Fruit fly (Drosophila melanogaster) whole organism: ENCODE data around the gene srp.

Source experiments
- CG8478 ChIP-seq: fragments of >200 bp; optimal IDR thresholded peaks from 2 replicates; lab custom pipeline; 2018; ENCODE audit warnings: inconsistent platforms
- Dll ChIP-seq: fragments of >200 bp; optimal IDR thresholded peaks from 2 replicates; lab custom pipeline; 2017
- EcR ChIP-seq, 2 experiments: fragments of >200 bp; optimal IDR thresholded peaks; 2 replicates each; lab custom pipeline; 2017; ENCODE audit warnings: missing biosample characterization in 2 of 2, missing genetic modification characterization in 2 of 2, missing genetic modification reagents in 2 of 2
- pan ChIP-seq: fragments of >200 bp; optimal IDR thresholded peaks from 2 replicates; lab custom pipeline; 2017
- psq ChIP-seq: fragments of >200 bp; optimal IDR thresholded peaks from 2 replicates; lab custom pipeline; 2017
- usp ChIP-seq: fragments of >200 bp; optimal IDR thresholded peaks from 2 replicates; lab custom pipeline; 2017; ENCODE audit warnings: missing biosample characterization, missing genetic modification characterization, mixed read lengths

srp gene

DNA sequence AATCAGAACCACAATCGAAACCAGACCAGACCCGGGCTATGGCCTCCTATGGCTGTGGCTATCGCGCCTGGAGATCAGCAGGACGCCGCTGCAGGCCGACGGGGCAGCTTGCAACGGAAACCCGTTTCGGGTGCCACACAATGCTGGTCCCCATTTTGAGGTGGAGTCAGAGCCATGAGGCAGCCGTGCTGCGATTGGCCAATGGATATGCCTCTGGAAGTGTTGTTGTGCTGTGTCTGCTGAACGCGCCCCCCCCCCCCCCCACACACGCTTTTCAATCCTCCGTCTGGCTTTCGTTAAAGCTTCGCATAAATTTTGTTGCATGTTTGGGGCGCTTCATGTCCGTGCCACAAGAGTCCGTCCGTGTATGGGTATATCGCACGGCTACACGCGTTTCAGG, 38.2 kb downstream of the srp start:
- no peak for TF ChIP-seq Dll (lab: Kevin White, UChicago)
- no peak for TF ChIP-seq usp (GFP tag; lab: Kevin White, UChicago)
- no peak for TF ChIP-seq EcR (GFP tag; optimal IDR thresholded peaks at IDR 0.05; lab: Kevin White, UChicago)
- no peak for TF ChIP-seq pan (lab: Kevin White, UChicago)
- no peak for TF ChIP-seq psq (lab: Kevin White, UChicago)
- no peak for TF ChIP-seq CG8478 (lab: Kevin White, UChicago)

DNA sequence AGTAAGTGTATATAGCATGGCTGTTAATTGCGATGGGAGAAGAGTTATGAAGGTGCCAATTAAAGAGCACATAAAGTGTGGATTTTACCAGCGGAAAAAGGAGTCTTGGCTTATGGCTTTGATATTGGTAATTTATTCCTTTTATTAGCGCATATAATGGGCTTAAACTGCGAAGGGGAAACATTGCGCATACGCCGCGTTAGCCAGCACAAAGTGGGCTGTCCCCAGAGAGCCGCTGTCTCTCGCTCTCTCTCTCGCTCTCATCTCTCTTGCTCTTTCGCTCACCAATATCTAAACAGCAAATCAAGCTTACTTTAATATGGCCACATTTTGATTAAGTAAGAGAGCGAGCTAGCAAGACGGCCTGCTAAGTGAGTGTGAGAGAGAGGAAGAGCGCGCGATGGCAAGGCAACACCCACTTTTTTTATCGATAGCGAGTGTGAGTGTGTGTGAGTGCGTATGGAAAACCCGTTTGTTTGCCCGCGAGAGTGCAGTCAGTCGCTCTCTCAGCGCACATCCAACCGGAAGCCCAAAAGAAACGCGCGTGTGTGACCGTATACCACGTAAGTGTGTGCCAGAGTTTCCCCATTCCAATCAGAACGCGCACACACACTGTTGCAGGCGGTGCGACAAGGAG, 39.8 kb downstream of the srp start, which contains the start of gene pnr:
Gene pnr, plus strand, starts transcription at position 493 of the 637 bp plus-strand sequence.
- TF ChIP-seq psq (lab: Kevin White, UChicago) (no peak), Dll (lab: Kevin White, UChicago) (peak; percentile 84), CG8478 (lab: Kevin White, UChicago) (peak; percentile 63), EcR (GFP tag; optimal IDR thresholded peaks at IDR 0.05; lab: Kevin White, UChicago) (no peak)

DNA sequence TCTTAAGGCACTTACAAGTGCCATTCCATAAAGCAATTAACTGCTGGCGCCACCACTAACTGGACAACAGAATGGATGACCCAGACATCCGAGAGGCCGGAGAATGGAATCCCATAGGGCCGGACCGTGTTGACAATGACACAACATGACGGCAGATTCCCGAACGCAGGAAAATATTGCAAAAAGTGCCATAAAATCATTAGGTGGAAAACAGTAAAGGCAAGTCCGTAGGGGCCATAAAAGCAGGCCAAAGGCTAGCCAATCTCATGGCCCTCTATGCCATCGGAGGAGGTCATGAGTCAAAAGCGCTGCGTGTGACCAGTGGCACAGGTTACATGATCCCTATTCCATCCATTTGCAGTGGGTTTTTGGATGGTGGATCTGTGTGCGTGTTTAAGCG, 42.7 kb downstream of the srp start:
- TF ChIP-seq pan (lab: Kevin White, UChicago), result no peak
- TF ChIP-seq psq (lab: Kevin White, UChicago), result no peak
- TF ChIP-seq Dll (lab: Kevin White, UChicago), result no peak
- TF ChIP-seq EcR (GFP tag; optimal IDR thresholded peaks at IDR 0.05; lab: Kevin White, UChicago), result no peak
- TF ChIP-seq usp (GFP tag; lab: Kevin White, UChicago), result no peak
- TF ChIP-seq CG8478 (lab: Kevin White, UChicago), result no peak

DNA sequence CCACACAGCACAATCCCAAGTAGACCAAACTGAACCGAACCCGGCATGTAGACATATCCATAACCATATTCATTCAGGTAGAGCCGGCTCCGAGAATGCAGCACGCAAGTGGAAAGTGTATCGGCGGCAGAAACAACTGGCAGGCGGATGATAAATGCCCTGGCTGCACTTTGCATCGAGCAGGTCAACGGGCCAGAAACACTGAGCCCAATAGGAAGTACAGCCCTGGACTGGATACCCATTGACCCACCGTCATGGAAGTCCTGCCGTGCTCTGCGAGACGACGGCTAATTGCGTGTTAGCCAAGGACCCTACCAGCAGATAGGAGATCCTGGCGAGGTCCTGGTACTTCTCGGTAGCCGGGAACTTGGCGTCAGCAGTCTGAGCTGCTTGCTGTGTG, 43.6 kb downstream of the srp start:
- TF ChIP-seq pan (lab: Kevin White, UChicago) (no peak), Dll (lab: Kevin White, UChicago) (peak; percentile 11), psq (lab: Kevin White, UChicago) (no peak)

DNA sequence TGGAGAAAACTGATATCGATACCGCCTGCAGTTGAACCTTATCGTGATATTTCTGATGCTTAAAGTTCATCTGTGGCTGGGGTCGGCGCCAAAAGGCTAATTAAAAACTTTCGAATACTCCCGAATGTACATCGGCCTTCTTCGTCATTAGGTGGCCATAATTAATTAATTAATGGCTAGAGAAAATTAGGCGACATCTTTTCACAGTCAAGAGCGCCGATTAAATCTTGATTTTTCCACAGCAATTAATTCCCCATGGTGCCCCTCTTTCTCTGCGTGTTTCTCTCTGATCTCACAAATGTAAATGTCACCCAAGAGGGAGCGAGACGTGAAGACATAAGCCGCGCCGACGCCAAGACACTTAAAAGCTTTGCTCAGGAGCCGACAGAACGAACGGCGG, 44.5 kb downstream of the srp start:
- TF ChIP-seq Dll (lab: Kevin White, UChicago) (no peak), pan (lab: Kevin White, UChicago) (no peak), usp (GFP tag; lab: Kevin White, UChicago) (no peak), EcR (GFP tag; optimal IDR thresholded peaks at IDR 0.05; lab: Kevin White, UChicago) (no peak), CG8478 (lab: Kevin White, UChicago) (no peak), psq (lab: Kevin White, UChicago) (no peak)

DNA sequence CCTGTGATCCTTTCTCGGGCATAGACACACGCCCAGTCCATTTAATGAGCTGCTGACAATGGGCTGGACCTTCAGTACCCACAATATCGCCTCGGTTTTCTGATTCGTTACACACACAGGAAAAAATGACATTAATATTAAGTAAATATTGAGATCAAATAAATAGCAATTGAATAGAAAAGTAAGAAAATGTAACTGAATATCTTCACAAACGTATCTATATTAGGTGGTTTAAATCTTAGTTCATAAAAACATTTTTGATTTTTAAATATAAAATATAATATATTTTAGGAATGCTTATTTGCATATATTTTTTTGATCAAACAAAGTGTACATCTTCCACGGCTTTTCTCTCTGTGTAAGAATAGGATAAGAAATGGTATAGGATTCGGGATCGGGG, 47.8 kb downstream of the srp start:
- no peak for TF ChIP-seq EcR (GFP tag; optimal IDR thresholded peaks at IDR 0.05; lab: Kevin White, UChicago)

DNA sequence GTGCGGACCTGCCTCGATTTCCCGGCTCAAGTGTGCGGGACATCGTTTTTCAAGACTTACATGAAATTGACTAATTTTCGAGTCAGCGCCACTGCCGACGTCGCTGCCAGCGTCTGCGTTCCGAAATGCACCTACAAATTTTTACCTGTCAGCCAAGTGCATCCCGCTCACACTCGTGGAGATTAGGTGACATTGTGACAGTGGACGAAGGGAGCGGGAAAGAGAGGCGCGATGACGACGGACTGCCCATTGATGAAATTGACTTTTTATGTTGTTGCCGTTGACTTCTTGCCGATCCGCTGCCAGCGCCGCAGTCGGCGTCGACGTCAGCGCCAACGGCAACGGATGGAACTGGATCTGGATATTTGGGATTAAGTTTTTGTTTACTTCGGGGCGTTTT, 48.2 kb downstream of the srp start:
- no peak for TF ChIP-seq pan (lab: Kevin White, UChicago)
- no peak for TF ChIP-seq EcR (GFP tag; optimal IDR thresholded peaks at IDR 0.05; lab: Kevin White, UChicago)
- TF ChIP-seq Dll (lab: Kevin White, UChicago), result no peak
- no peak for TF ChIP-seq CG8478 (lab: Kevin White, UChicago)
- no peak for TF ChIP-seq usp (GFP tag; lab: Kevin White, UChicago)
- no peak for TF ChIP-seq psq (lab: Kevin White, UChicago)

DNA sequence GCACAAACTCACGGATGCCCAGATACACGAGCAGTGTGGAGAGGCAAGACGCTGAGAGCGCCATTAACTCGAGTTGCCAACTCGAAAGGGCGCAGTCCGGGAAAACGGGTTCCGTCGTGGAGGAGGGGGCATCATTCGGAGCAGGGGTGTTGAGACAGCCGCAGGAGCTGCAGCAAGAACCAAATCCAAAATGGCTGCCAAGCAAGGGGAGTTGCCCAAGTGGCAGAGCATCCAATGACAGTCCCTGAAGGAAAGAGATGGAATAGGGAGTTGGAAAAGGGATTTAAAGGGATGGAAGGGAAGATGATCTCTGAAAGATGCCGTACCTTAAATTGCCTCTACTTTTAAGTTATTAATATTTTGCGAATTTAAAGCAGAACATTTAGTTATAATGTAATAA, 52.1 kb downstream of the srp start:
- TF ChIP-seq usp (GFP tag; lab: Kevin White, UChicago), result no peak
- no peak for TF ChIP-seq EcR (GFP tag; optimal IDR thresholded peaks at IDR 0.05; lab: Kevin White, UChicago)
- no peak for TF ChIP-seq pan (lab: Kevin White, UChicago)
- no peak for TF ChIP-seq Dll (lab: Kevin White, UChicago)
- TF ChIP-seq psq (lab: Kevin White, UChicago), result no peak
- no peak for TF ChIP-seq CG8478 (lab: Kevin White, UChicago)

DNA sequence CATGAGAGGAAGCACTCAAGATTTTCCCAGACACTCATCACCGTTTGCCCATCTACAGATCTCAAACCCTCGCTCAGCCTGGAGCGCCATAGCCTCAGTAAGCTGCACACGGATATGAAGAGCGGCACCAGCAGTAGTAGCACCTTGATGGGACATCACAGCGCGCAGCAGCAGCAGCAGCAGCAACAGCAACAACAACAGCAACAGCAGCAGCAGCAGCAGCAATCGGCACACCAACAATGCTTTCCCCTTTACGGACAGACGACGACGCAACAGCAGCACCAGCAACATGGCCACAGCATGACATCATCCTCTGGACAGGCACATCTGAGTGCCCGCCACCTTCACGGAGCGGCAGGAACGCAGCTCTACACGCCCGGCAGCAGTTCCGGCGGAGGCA, 53.6 kb downstream of the srp start:
- no peak for TF ChIP-seq CG8478 (lab: Kevin White, UChicago)
- TF ChIP-seq EcR (GFP tag; optimal IDR thresholded peaks at IDR 0.05; lab: Kevin White, UChicago), result no peak
- no peak for TF ChIP-seq psq (lab: Kevin White, UChicago)
- no peak for TF ChIP-seq pan (lab: Kevin White, UChicago)

DNA sequence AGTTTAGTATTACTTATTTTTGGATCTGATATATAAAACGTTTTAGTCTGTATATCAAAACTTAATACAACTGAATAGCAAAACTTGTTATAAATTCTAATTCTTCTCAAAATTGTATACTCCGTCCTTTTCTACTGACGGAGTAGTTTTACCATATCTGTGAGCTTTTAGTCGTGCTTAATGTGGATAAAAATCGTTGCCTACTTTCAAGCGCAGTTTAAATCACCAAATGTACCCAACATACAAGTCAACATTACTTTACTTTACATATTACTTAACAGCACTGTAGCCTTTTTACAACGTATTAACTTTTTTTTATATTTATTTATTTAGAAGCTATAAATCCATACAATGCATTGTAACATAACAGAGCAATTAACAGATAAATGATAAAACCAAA, 55.0 kb downstream of the srp start:
- TF ChIP-seq psq (lab: Kevin White, UChicago) (no peak), pan (lab: Kevin White, UChicago) (no peak)

DNA sequence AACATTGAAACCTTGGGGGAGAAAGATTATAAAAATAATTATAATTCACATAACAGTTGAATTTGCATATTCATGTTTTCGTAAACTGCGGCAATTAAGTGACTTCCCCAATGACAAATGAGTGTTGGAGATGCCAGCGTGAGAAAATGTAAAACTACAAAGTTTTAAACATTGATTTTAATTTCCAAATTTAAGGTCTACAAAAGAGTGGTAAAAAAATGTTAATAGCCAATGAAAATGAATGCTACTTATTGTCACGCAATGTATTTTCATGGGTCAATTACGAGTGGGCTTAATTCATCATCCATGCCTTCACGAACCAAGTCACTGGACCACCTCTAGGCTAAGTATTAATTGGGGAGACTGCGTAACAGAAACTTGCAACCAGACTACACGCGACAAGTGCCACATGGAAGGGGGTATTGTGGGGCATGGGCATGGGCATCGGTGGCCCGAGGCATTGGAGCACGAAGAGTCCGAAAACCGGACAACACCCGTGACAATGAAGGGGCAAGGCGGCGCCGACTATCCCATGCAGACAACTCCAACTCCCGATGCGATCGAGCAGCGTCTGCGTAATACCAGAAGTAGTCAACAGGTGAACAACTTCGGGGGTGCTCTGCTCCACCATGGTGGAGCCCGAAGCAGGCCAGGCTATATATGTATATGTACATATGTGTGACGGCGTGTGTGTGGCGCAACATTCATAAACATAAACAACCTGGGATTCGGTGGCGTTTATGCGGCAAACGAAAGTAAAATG, 56.4 kb downstream of the srp start:
- TF ChIP-seq psq (lab: Kevin White, UChicago) (no peak), EcR (GFP tag; optimal IDR thresholded peaks at IDR 0.05; lab: Kevin White, UChicago) (peak in 1 of 2 experiments; percentile 34), pan (lab: Kevin White, UChicago) (no peak), CG8478 (lab: Kevin White, UChicago) (no peak)

DNA sequence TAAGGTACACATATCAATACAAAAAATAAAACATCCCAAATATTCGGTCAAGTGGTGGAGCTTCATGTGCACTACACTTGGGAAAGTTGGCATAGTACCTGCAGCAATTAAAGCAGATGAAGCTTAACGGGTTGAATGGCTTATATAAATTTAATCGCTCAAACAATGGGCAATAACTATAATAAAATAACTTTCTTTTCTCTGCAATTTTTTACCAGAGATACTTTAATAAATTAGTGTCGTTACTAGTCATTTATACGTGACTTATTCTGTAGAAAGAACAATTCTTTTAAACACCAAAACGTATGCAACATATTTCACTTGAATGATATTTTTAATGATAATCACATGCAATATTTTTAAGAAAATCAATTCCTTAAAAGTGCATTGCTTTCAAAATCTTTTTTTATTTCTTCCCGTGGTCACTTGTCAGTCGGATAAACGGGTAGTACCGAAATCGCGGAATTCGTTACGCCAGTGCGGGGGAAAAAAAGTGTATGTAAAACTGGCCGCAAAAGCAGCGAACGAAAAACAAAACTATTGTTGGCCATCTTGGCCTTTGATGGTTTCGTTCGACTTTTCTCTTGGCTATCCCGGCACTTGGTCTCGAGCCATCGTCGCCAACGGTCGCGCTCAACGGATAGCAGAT, 57.1 kb downstream of the srp start, which contains the start of gene Jhbp4:
Gene Jhbp4, plus strand, starts transcription at position 599 of the 649 bp plus-strand sequence.
- no peak for TF ChIP-seq psq (lab: Kevin White, UChicago)
- TF ChIP-seq CG8478 (lab: Kevin White, UChicago), result no peak
